Worm (Caenorhabditis elegans) whole organism, L4 larva: Measurements from ENCODE around the gene Y49F6A.12.

Experiments used
- D1046.2 ChIP-seq: fragments of 200-800 bp; sonication (Bioruptor generic); IDR thresholded peaks from 2 replicates; pipeline ENCODE4 v1.3.6; 2022; ENCODE audit warnings: missing genetic modification characterization, missing compliant biosample characterization
- F10B5.3 ChIP-seq: sonication (generic microtip); optimal IDR thresholded peaks from 2 replicates; lab custom pipeline; 2016; ENCODE audit warnings: mild to moderate bottlenecking, missing genetic modification characterization, missing compliant biosample characterization
- T26A8.4 ChIP-seq: fragments of 200-800 bp; sonication (Bioruptor generic); IDR thresholded peaks from 2 replicates; pipeline ENCODE4 v1.3.6; 2022; ENCODE audit warnings: missing genetic modification characterization, missing compliant biosample characterization
- Y105C5A.15 ChIP-seq: fragments of 200-800 bp; sonication (Bioruptor generic); IDR thresholded peaks from 2 replicates; pipeline ENCODE4 v1.3.6; 2022; ENCODE audit warnings: missing genetic modification characterization, missing compliant biosample characterization
- Y75B8A.6 ChIP-seq: fragments of 200-800 bp; sonication (Bioruptor generic); IDR thresholded peaks from 2 replicates; pipeline ENCODE4 v1.3.6; 2022; ENCODE audit warnings: missing genetic modification reagents, missing genetic modification characterization, missing compliant biosample characterization
- ZK337.2 ChIP-seq: fragments of 200-800 bp; sonication (Bioruptor generic); IDR thresholded peaks from 2 replicates; pipeline ENCODE4 v1.3.6; 2022; ENCODE audit warnings: missing genetic modification reagents, missing genetic modification characterization, missing compliant biosample characterization
- ZK546.5 ChIP-seq, 2 experiments: sonication (generic microtip); optimal IDR thresholded peaks; 2 replicates each; lab custom pipeline; 2017; ENCODE audit warnings: missing biosample characterization in 2 of 2, missing genetic modification characterization in 2 of 2
- aha-1 ChIP-seq: fragments of 150-350 bp; peaks from one replicate; lab custom pipeline; 2014; ENCODE audit warnings: missing biosample characterization, missing genetic modification characterization
- attf-4 ChIP-seq: sonication (generic microtip); optimal IDR thresholded peaks from 3 replicates; lab custom pipeline; 2017; ENCODE audit warnings: missing biosample characterization, missing genetic modification characterization
- ceh-44 ChIP-seq: fragments of 200-800 bp; sonication (Bioruptor generic); IDR thresholded peaks from 2 replicates; pipeline ENCODE4 v1.3.6; 2022; ENCODE audit warnings: missing genetic modification reagents, missing genetic modification characterization, missing compliant biosample characterization
- ceh-62 ChIP-seq: sonication (generic microtip); optimal IDR thresholded peaks from 2 replicates; lab custom pipeline; 2017; ENCODE audit warnings: missing biosample characterization, missing genetic modification characterization
- daf-12 ChIP-seq: fragments of 150-350 bp; optimal IDR thresholded peaks from 2 replicates; lab custom pipeline; 2014; ENCODE audit warnings: missing biosample characterization, missing genetic modification reagents, missing genetic modification characterization
- daf-19 ChIP-seq: fragments of 200-800 bp; sonication (Bioruptor generic); conservative IDR thresholded peaks from 2 replicates; pipeline ENCODE4 v1.3.6; 2022; ENCODE audit warnings: missing genetic modification characterization, missing compliant biosample characterization
- dmd-6 ChIP-seq: fragments of 200-800 bp; sonication (Bioruptor generic); IDR thresholded peaks from 2 replicates; pipeline ENCODE4 v1.3.6; 2022; ENCODE audit warnings: missing genetic modification reagents, missing genetic modification characterization, missing compliant biosample characterization
- dpl-1 ChIP-seq: fragments of 150-350 bp; optimal IDR thresholded peaks from 2 replicates; lab custom pipeline; 2014; ENCODE audit warnings: missing biosample characterization, missing genetic modification reagents, missing genetic modification characterization
- dve-1 ChIP-seq: sonication (generic microtip); optimal IDR thresholded peaks from 2 replicates; lab custom pipeline; 2017; ENCODE audit warnings: antibody characterized with exemption, mild to moderate bottlenecking, missing genetic modification characterization, missing compliant biosample characterization; ENCODE audit not compliant: insufficient read depth
- egl-27 ChIP-seq: sonication (generic microtip); optimal IDR thresholded peaks from 3 replicates; lab custom pipeline; 2017; ENCODE audit warnings: missing biosample characterization, missing genetic modification reagents, missing genetic modification characterization
- hmg-1.1 ChIP-seq: fragments of 200-800 bp; sonication (Bioruptor generic); IDR thresholded peaks from 2 replicates; pipeline ENCODE4 v1.3.6; 2022; ENCODE audit warnings: missing genetic modification reagents, missing genetic modification characterization, missing compliant biosample characterization
- lin-13 ChIP-seq: fragments of 150-350 bp; optimal IDR thresholded peaks from 2 replicates; lab custom pipeline; 2014; ENCODE audit warnings: missing biosample characterization, missing genetic modification reagents, missing genetic modification characterization
- lin-38 ChIP-seq: fragments of 200-800 bp; sonication (Bioruptor generic); IDR thresholded peaks from 2 replicates; pipeline ENCODE4 v1.3.6; 2022; ENCODE audit warnings: missing genetic modification reagents, missing genetic modification characterization, missing compliant biosample characterization
- lin-39 ChIP-seq: fragments of 150-350 bp; optimal IDR thresholded peaks from 2 replicates; lab custom pipeline; 2014; ENCODE audit warnings: missing biosample characterization, missing genetic modification reagents, missing genetic modification characterization
- lir-3 ChIP-seq: sonication (generic microtip); optimal IDR thresholded peaks from 2 replicates; lab custom pipeline; 2016; ENCODE audit warnings: mild to moderate bottlenecking, missing genetic modification characterization, missing compliant biosample characterization
- lsy-2 ChIP-seq, 2 experiments: fragments of 150-350 bp in 1 of 2; sonication (generic microtip) in 1 of 2; optimal IDR thresholded peaks; 2 replicates each; lab custom pipeline; 2014 to 2017; ENCODE audit warnings: missing biosample characterization in 2 of 2, missing genetic modification characterization in 2 of 2
- mdl-1 ChIP-seq, 2 experiments: fragments of 150-350 bp in 1 of 2; sonication (generic microtip) in 1 of 2; optimal IDR thresholded peaks; 2 replicates each; lab custom pipeline; 2014 to 2017; ENCODE audit warnings: missing biosample characterization in 2 of 2, missing genetic modification characterization in 2 of 2
- mxl-2 ChIP-seq: fragments of 200-800 bp; sonication (Bioruptor generic); conservative IDR thresholded peaks from 2 replicates; pipeline ENCODE4 v1.3.6; 2022; ENCODE audit warnings: missing genetic modification reagents, missing genetic modification characterization, missing compliant biosample characterization
- nhr-28 ChIP-seq: fragments of 150-350 bp; optimal IDR thresholded peaks from 2 replicates; lab custom pipeline; 2014; ENCODE audit warnings: missing biosample characterization, missing genetic modification characterization
- pha-4 ChIP-seq, 2 experiments: fragments of 150-350 bp in 1 of 2; fragments of 200-800 bp in 1 of 2; sonication (Bioruptor generic) in 1 of 2; IDR thresholded peaks in 1 of 2; optimal IDR thresholded peaks in 1 of 2; 2 replicates each; pipeline versions ENCODE4 v1.3.6 to Lab custom; 2014 to 2022; ENCODE audit warnings: missing genetic modification characterization in 2 of 2, missing genetic modification reagents in 2 of 2, missing biosample characterization in 1 of 2, missing compliant biosample characterization in 1 of 2
- pqm-1 ChIP-seq: sonication (generic microtip); optimal IDR thresholded peaks from 2 replicates; lab custom pipeline; 2017; ENCODE audit warnings: missing biosample characterization, missing genetic modification characterization
- rbr-2 ChIP-seq: sonication (generic microtip); optimal IDR thresholded peaks from 2 replicates; lab custom pipeline; 2016; ENCODE audit warnings: missing genotype, missing genetic modification characterization, missing compliant biosample characterization
- set-16 ChIP-seq: fragments of 200-800 bp; sonication (Bioruptor generic); IDR thresholded peaks from 2 replicates; pipeline ENCODE4 v1.3.6; 2022; ENCODE audit warnings: missing genetic modification reagents, missing genetic modification characterization, missing compliant biosample characterization
- snpc-4 ChIP-seq: fragments of 150-350 bp; optimal IDR thresholded peaks from 2 replicates; lab custom pipeline; 2014; ENCODE audit warnings: missing biosample characterization, missing genetic modification characterization
- spr-1 ChIP-seq: sonication (generic microtip); optimal IDR thresholded peaks from 2 replicates; lab custom pipeline; 2016; ENCODE audit warnings: mild to moderate bottlenecking, missing genetic modification characterization, missing compliant biosample characterization
- spr-3 ChIP-seq: fragments of 200-800 bp; sonication (Bioruptor generic); optimal IDR thresholded peaks from 2 replicates; lab custom pipeline; 2018; ENCODE audit warnings: mild to moderate bottlenecking, missing genetic modification characterization, missing compliant biosample characterization
- tag-97 ChIP-seq: fragments of 200-800 bp; sonication (Bioruptor generic); IDR thresholded peaks from 2 replicates; pipeline ENCODE4 v1.3.6; 2022; ENCODE audit warnings: missing genetic modification characterization, missing compliant biosample characterization
- unc-39 ChIP-seq: sonication (generic microtip); optimal IDR thresholded peaks from 2 replicates; lab custom pipeline; 2017; ENCODE audit warnings: missing biosample characterization, missing genetic modification characterization
- unc-62 ChIP-seq, 3 experiments: fragments of 150-350 bp in 1 of 3; sonication (generic microtip); optimal IDR thresholded peaks in 2 of 3; peaks in 1 of 3; 1 replicate in 1 of 3; 2 replicates in 2 of 3; lab custom pipeline; 2014 to 2017; ENCODE audit warnings: missing biosample characterization in 3 of 3, missing genetic modification characterization in 3 of 3, missing genetic modification reagents in 3 of 3, missing genotype in 1 of 3
- zag-1 ChIP-seq: fragments of 150-350 bp; optimal IDR thresholded peaks from 2 replicates; lab custom pipeline; 2014; ENCODE audit warnings: missing biosample characterization, missing genetic modification characterization
- zip-2 ChIP-seq: fragments of 150-350 bp; optimal IDR thresholded peaks from 2 replicates; lab custom pipeline; 2014; ENCODE audit warnings: missing biosample characterization, missing genetic modification characterization
- ztf-7 ChIP-seq: fragments of 150-350 bp; optimal IDR thresholded peaks from 2 replicates; lab custom pipeline; 2014; ENCODE audit warnings: missing biosample characterization, missing genetic modification characterization

Gene Y49F6A.12

ce11 chrII:3553453-3553852, 42.0 kb upstream of the Y49F6A.12 start, which contains the start of gene dnc-3 (continued):
- TF ChIP-seq D1046.2 (GFP tag; lab: Robert Waterston, UW) (no peak), pqm-1 (tag; lab: Kevin White, UChicago) (no peak), mdl-1 (tag; optimal IDR thresholded peaks at IDR 0.05; lab: Kevin White, UChicago) (no peak), ztf-7 (no peak), pha-4 (GFP tag; IDR thresholded peaks at IDR 0.05; lab: Robert Waterston, UW) (peak; percentile 11; the same call in 1 of the 2 replicates), pha-4 (tag; optimal IDR thresholded peaks at IDR 0.05; lab: Kevin White, UChicago) (no peak), mxl-2 (no peak), spr-1 (tag; lab: Kevin White, UChicago) (no peak), hmg-1.1 (GFP tag; lab: Robert Waterston, UW) (peak; percentile 40; the same call in 1 of the 2 replicates), aha-1 (tag; lab: Kevin White, UChicago) (peak; percentile 72), lin-38 (GFP tag; lab: Robert Waterston, UW) (peak; percentile 69), ceh-62 (no peak), T26A8.4 (GFP tag; lab: Robert Waterston, UW) (0 out of 2 replicates have a peak, but pooled peaks have one; percentile 30), zag-1 (no peak), lin-39 (no peak), egl-27 (no peak), ceh-44 (no peak), lsy-2 (tag; optimal IDR thresholded peaks at IDR 0.05; lab: Kevin White, UChicago) (peak in 1 of 2 experiments; percentile 71), Y105C5A.15 (GFP tag; lab: Robert Waterston, UW) (no peak), F10B5.3 (tag; lab: Kevin White, UChicago) (no peak), ZK337.2 (GFP tag; lab: Robert Waterston, UW) (no peak), ZK546.5 (tag; optimal IDR thresholded peaks at IDR 0.05; lab: Kevin White, UChicago) (no peak), tag-97 (GFP tag; lab: Robert Waterston, UW) (no peak), rbr-2 (tag; lab: Kevin White, UChicago) (peak; percentile 26), spr-3 (GFP tag; lab: Kevin White, UChicago) (no peak), snpc-4 (tag; lab: Kevin White, UChicago) (no peak)

ce11 chrII:3554673-3555072, 40.8 kb upstream of the Y49F6A.12 start:
- peak; percentile 82 for TF ChIP-seq lin-38 (GFP tag; lab: Robert Waterston, UW)
- no peak for TF ChIP-seq zip-2 (tag; lab: Kevin White, UChicago)

- TF ChIP-seq nhr-28 (tag; lab: Kevin White, UChicago) (peak; percentile 1), lin-13 (GFP tag; lab: Kevin White, UChicago) (no peak), lin-38 (GFP tag; lab: Robert Waterston, UW) (peak; percentile 60)
Observed at ce11 chrII:3555281-3555680, 40.2 kb upstream of the Y49F6A.12 start.

ce11 chrII:3556584-3556983, 38.9 kb upstream of the Y49F6A.12 start:
- no peak for TF ChIP-seq daf-12 (tag; lab: Kevin White, UChicago)
- TF ChIP-seq, all 104 proteins: peak for 0

ce11 chrII:3557417-3557816, 38.0 kb upstream of the Y49F6A.12 start, which contains the start of gene lgc-45:
TSS of gene lgc-45 (plus strand) at chrII:3557472.
- TF ChIP-seq unc-62 (GFP tag; optimal IDR thresholded peaks at IDR 0.05 in 1 of 2; lab: Kevin White, UChicago) (peak in 1 of 2 experiments; percentile 52), unc-62 (tag; optimal IDR thresholded peaks at IDR 0.05; lab: Kevin White, UChicago) (no peak), set-16 (GFP tag; lab: Robert Waterston, UW) (peak; percentile 53), lir-3 (no peak), spr-1 (tag; lab: Kevin White, UChicago) (no peak)
- TF ChIP-seq, all 104 proteins: peak for 2

ce11 chrII:3560592-3560991, 34.8 kb upstream of the Y49F6A.12 start, which contains the start of gene W10G11.1:
TSS of gene W10G11.1 (minus strand) at chrII:3560692.
- TF ChIP-seq Y75B8A.6 (GFP tag; lab: Robert Waterston, UW) = no peak
- TF ChIP-seq dmd-6 (GFP tag; lab: Robert Waterston, UW) = no peak
- no peak for TF ChIP-seq daf-19 (GFP tag; lab: Robert Waterston, UW)
- TF ChIP-seq attf-4 (tag; lab: Kevin White, UChicago) = no peak
- TF ChIP-seq dpl-1 (GFP tag; lab: Kevin White, UChicago) = no peak
- no peak for TF ChIP-seq daf-12 (tag; lab: Kevin White, UChicago)
- TF ChIP-seq Y105C5A.15 (GFP tag; lab: Robert Waterston, UW) = no peak
- TF ChIP-seq unc-39 (tag; lab: Kevin White, UChicago) = no peak
- TF ChIP-seq dve-1 (tag; lab: Kevin White, UChicago) = no peak
